Worm (Caenorhabditis elegans) whole organism, late embryonic: Measurements from ENCODE around the gene R05G9R.1.

Experiments used
- F13H6.1 ChIP-seq: sonication (generic microtip); optimal IDR thresholded peaks from 2 replicates; lab custom pipeline; 2016; ENCODE audit warnings: missing genetic modification characterization, missing compliant biosample characterization
- ama-1 ChIP-seq: fragments of 150-350 bp; optimal IDR thresholded peaks from 2 replicates; lab custom pipeline; 2014

- TF ChIP-seq ama-1 (lab: Kevin White, UChicago) (no peak), F13H6.1 (tag; lab: Kevin White, UChicago) (no peak)
These were observed 12.4 kb downstream of the R05G9R.1 start, which contains the start of gene R05G9.3 for ce11 chrII:6501420-6501819.
